Fruit fly (Drosophila melanogaster) whole organism, wandering third instar larva: ENCODE measurements around the gene RpL37A.

Source experiments
- Abd-B ChIP-seq: fragments of >200 bp; optimal IDR thresholded peaks from 2 replicates; lab custom pipeline; 2017; ENCODE audit warnings: missing biosample characterization, missing genetic modification characterization
- Dfd ChIP-seq: fragments of >200 bp; optimal IDR thresholded peaks from 2 replicates; lab custom pipeline; 2017; ENCODE audit warnings: missing biosample characterization, missing genetic modification characterization
- Hr78 ChIP-seq: fragments of >200 bp; optimal IDR thresholded peaks from 2 replicates; lab custom pipeline; 2017; ENCODE audit warnings: missing biosample characterization, missing genetic modification characterization
- fru ChIP-seq: fragments of 200-800 bp; sonication (Bioruptor generic); optimal IDR thresholded peaks from 3 replicates; lab custom pipeline; 2016; ENCODE audit warnings: missing biosample characterization, mild to moderate bottlenecking, missing genetic modification characterization
- h ChIP-seq: fragments of 200-800 bp; sonication (Bioruptor generic); optimal IDR thresholded peaks from 3 replicates; lab custom pipeline; 2016; ENCODE audit warnings: missing biosample characterization, mild to moderate bottlenecking, missing genetic modification characterization
- jim ChIP-seq: fragments of 175-275, 200-325 bp; sonication (Bioruptor generic); optimal IDR thresholded peaks from 2 replicates; lab custom pipeline; 2016; ENCODE audit warnings: missing biosample characterization, mild to moderate bottlenecking, missing genetic modification characterization
- psq ChIP-seq: fragments of 200-800 bp; sonication (Bioruptor generic); optimal IDR thresholded peaks from 3 replicates; lab custom pipeline; 2017; ENCODE audit warnings: missing biosample characterization, mild to moderate bottlenecking, missing genetic modification characterization, moderate library complexity
- usp ChIP-seq: fragments of >200 bp; optimal IDR thresholded peaks from 2 replicates; lab custom pipeline; 2017; ENCODE audit warnings: missing biosample characterization, missing genetic modification characterization
- woc ChIP-seq: sonication (Bioruptor generic); optimal IDR thresholded peaks from 2 replicates; lab custom pipeline; 2016; ENCODE audit warnings: missing biosample characterization, mild to moderate bottlenecking, missing genetic modification characterization

dm6 chr2L:5117054-5117453 lies 46.3 kb downstream of the RpL37A start:
- TF ChIP-seq usp (GFP tag; lab: Kevin White, UChicago) (no peak), jim (no peak), psq (GFP tag; lab: Kevin White, UChicago) (no peak), Hr78 (no peak), fru (GFP tag; lab: Kevin White, UChicago) (no peak), h (GFP tag; lab: Kevin White, UChicago) (no peak), woc (GFP tag; lab: Kevin White, UChicago) (no peak), Abd-B (GFP tag; lab: Kevin White, UChicago) (no peak), Dfd (no peak)
